Fruit fly (Drosophila melanogaster) whole organism, embryonic: ENCODE results near the gene Rcd-1r.

Source experiments
- Adf1 ChIP-seq: fragments of 200-800 bp; sonication (Bioruptor generic); IDR thresholded peaks from 2 replicates; pipeline ENCODE4 v1.3.6; 2022; ENCODE audit warnings: missing biosample characterization, missing genetic modification characterization
- Atf-2 ChIP-seq: fragments of 200-800 bp; sonication (Bioruptor generic); optimal IDR thresholded peaks from 2 replicates; lab custom pipeline; 2016; ENCODE audit warnings: missing biosample characterization, missing genetic modification characterization
- B-H2 ChIP-seq: fragments of 200-800 bp; sonication (Bioruptor generic); optimal IDR thresholded peaks from 2 replicates; lab custom pipeline; 2018; ENCODE audit warnings: missing biosample characterization, mild to moderate bottlenecking, missing genetic modification characterization
- CG10267 ChIP-seq: fragments of 200-800 bp; sonication (Bioruptor generic); optimal IDR thresholded peaks from 2 replicates; lab custom pipeline; 2018; ENCODE audit warnings: missing biosample characterization, mild to moderate bottlenecking, missing genetic modification characterization, moderate library complexity
- CG10274 ChIP-seq: fragments of 200-800 bp; sonication (Bioruptor generic); optimal IDR thresholded peaks from 3 replicates; lab custom pipeline; 2017; ENCODE audit warnings: missing biosample characterization, mild to moderate bottlenecking, missing genetic modification characterization
- CG10366 ChIP-seq: fragments of 200-800 bp; sonication (Bioruptor generic); IDR thresholded peaks from 2 replicates; pipeline ENCODE4 v1.3.6; 2022; ENCODE audit warnings: missing biosample characterization, missing genetic modification characterization
- CG10959 ChIP-seq: fragments of 200-800 bp; sonication (Bioruptor generic); IDR thresholded peaks from 2 replicates; pipeline ENCODE4 v1.3.6; 2022; ENCODE audit warnings: missing biosample characterization, missing genetic modification characterization
- CG11504 ChIP-seq: fragments of 200-800 bp; sonication (Bioruptor generic); optimal IDR thresholded peaks from 3 replicates; lab custom pipeline; 2019; ENCODE audit warnings: missing biosample characterization, mild to moderate bottlenecking, missing genetic modification characterization, moderate library complexity
- CG11560 ChIP-seq: fragments of 200-800 bp; sonication (Bioruptor generic); IDR thresholded peaks from 3 replicates; pipeline ENCODE4 v1.3.6; 2022; ENCODE audit warnings: missing biosample characterization, missing genetic modification characterization
- CG12071 ChIP-seq: fragments of 200-800 bp; sonication (Bioruptor generic); optimal IDR thresholded peaks from 3 replicates; lab custom pipeline; 2018; ENCODE audit warnings: missing biosample characterization, mild to moderate bottlenecking, missing genetic modification characterization
- CG1233 ChIP-seq: fragments of 200-800 bp; sonication (Bioruptor generic); optimal IDR thresholded peaks from 4 replicates; lab custom pipeline; 2018; ENCODE audit warnings: missing biosample characterization, mild to moderate bottlenecking, missing genetic modification characterization
- CG16813 ChIP-seq: fragments of 200-800 bp; sonication (Bioruptor generic); IDR thresholded peaks from 3 replicates; pipeline ENCODE4 v1.3.6; 2022; ENCODE audit warnings: missing biosample characterization, missing genetic modification characterization; ENCODE audit not compliant: partially characterized antibody
- CG17568 ChIP-seq: fragments of 200-800 bp; sonication (Bioruptor generic); optimal IDR thresholded peaks from 2 replicates; lab custom pipeline; 2018; ENCODE audit warnings: missing biosample characterization, mild to moderate bottlenecking, missing genetic modification characterization, moderate library complexity
- CG18011 ChIP-seq: fragments of 200-800 bp; sonication (Bioruptor generic); optimal IDR thresholded peaks from 2 replicates; lab custom pipeline; 2017; ENCODE audit warnings: missing biosample characterization, missing genetic modification characterization, mild to moderate bottlenecking, moderate library complexity, missing genotype
- CG2875 ChIP-seq: fragments of 200-800 bp; sonication (Bioruptor generic); optimal IDR thresholded peaks from 2 replicates; lab custom pipeline; 2017; ENCODE audit warnings: missing biosample characterization, mild to moderate bottlenecking, missing genetic modification characterization, missing genetic modification reagents
- CG34376 ChIP-seq: fragments of 200-800 bp; sonication (Bioruptor generic); optimal IDR thresholded peaks from 2 replicates; lab custom pipeline; 2018; ENCODE audit warnings: missing biosample characterization, mild to moderate bottlenecking, missing genetic modification characterization
- CG3995 ChIP-seq: fragments of 200-800 bp; sonication (Bioruptor generic); optimal IDR thresholded peaks from 3 replicates; lab custom pipeline; 2016; ENCODE audit warnings: missing biosample characterization, missing genetic modification characterization
- CG6791 ChIP-seq: fragments of 200-800 bp; sonication (Bioruptor generic); IDR thresholded peaks from 3 replicates; pipeline ENCODE4 v1.3.6; 2022; ENCODE audit warnings: missing biosample characterization, missing genetic modification characterization; ENCODE audit not compliant: partially characterized antibody
- CG9932 ChIP-seq: fragments of 200-800 bp; sonication (Bioruptor generic); IDR thresholded peaks from 2 replicates; pipeline ENCODE4 v1.3.6; 2022; ENCODE audit warnings: missing biosample characterization, missing genetic modification characterization
- Dfd ChIP-seq, 2 experiments: fragments of >200 bp; optimal IDR thresholded peaks; 2 replicates each; lab custom pipeline; 2017; ENCODE audit warnings: missing biosample characterization in 2 of 2, missing genetic modification characterization in 2 of 2
- Drgx ChIP-seq: fragments of 200-800 bp; sonication (Bioruptor generic); IDR thresholded peaks from 2 replicates; pipeline ENCODE4 v1.3.6; 2022; ENCODE audit warnings: missing biosample characterization, missing genetic modification characterization
- E2f2 ChIP-seq: fragments of 200-800 bp; sonication (Bioruptor generic); IDR thresholded peaks from 2 replicates; pipeline ENCODE4 v1.3.6; 2022; ENCODE audit warnings: missing biosample characterization, missing genetic modification characterization
- Eip74EF ChIP-seq, 2 experiments: fragments of 200-800 bp in 1 of 2; fragments of >200 bp in 1 of 2; sonication (Bioruptor generic) in 1 of 2; optimal IDR thresholded peaks; 2 replicates each; lab custom pipeline; 2017 to 2019; ENCODE audit warnings: missing biosample characterization in 2 of 2, missing genetic modification characterization in 2 of 2, mild to moderate bottlenecking in 1 of 2, moderate library complexity in 1 of 2
- Fer2 ChIP-seq: fragments of 200-800 bp; sonication (Bioruptor generic); optimal IDR thresholded peaks from 2 replicates; lab custom pipeline; 2018; ENCODE audit warnings: missing biosample characterization, mild to moderate bottlenecking, missing genetic modification characterization, moderate library complexity
- Hand ChIP-seq: fragments of 200-800 bp; sonication (Bioruptor generic); optimal IDR thresholded peaks from 2 replicates; lab custom pipeline; 2017; ENCODE audit warnings: mild to moderate bottlenecking, missing biosample characterization, missing genetic modification reagents, missing genetic modification characterization
- HmgD ChIP-seq: fragments of 200-800 bp; sonication (Bioruptor generic); optimal IDR thresholded peaks from 3 replicates; lab custom pipeline; 2016; ENCODE audit warnings: missing biosample characterization, missing genetic modification characterization
- HmgZ ChIP-seq: fragments of 200-800 bp; sonication (Bioruptor generic); optimal IDR thresholded peaks from 2 replicates; lab custom pipeline; 2018; ENCODE audit warnings: missing biosample characterization, mild to moderate bottlenecking, missing genetic modification characterization
- Hmx ChIP-seq: fragments of 200-800 bp; sonication (Bioruptor generic); optimal IDR thresholded peaks from 2 replicates; lab custom pipeline; 2016; ENCODE audit warnings: missing biosample characterization, missing genetic modification characterization
- Hr51 ChIP-seq, 2 experiments: fragments of 200-800 bp; sonication (Bioruptor generic); optimal IDR thresholded peaks; 2 replicates in 1 of 2; 3 replicates in 1 of 2; lab custom pipeline; 2016 to 2018; ENCODE audit warnings: missing biosample characterization in 2 of 2, missing genetic modification characterization in 2 of 2, mild to moderate bottlenecking in 1 of 2, moderate library complexity in 1 of 2
- Lhr ChIP-seq: fragments of 200-800 bp; sonication (Bioruptor generic); optimal IDR thresholded peaks from 3 replicates; lab custom pipeline; 2017; ENCODE audit warnings: mild to moderate bottlenecking, missing biosample characterization, missing genetic modification reagents, missing genetic modification characterization
- Lim3 ChIP-seq: fragments of 200-800 bp; sonication (Bioruptor generic); IDR thresholded peaks from 2 replicates; pipeline ENCODE4 v1.3.6; 2022; ENCODE audit warnings: missing biosample characterization, missing genetic modification characterization
- MESR4 ChIP-seq: fragments of 200-800 bp; sonication (Bioruptor generic); optimal IDR thresholded peaks from 2 replicates; lab custom pipeline; 2018; ENCODE audit warnings: missing biosample characterization, mild to moderate bottlenecking, missing genetic modification characterization, moderate library complexity
- Pdp1 ChIP-seq, 2 experiments: fragments of 200-800 bp; sonication (Bioruptor generic); optimal IDR thresholded peaks; 3 replicates each; lab custom pipeline; 2016; ENCODE audit warnings: missing biosample characterization in 2 of 2, missing genetic modification characterization in 2 of 2, mild to moderate bottlenecking in 1 of 2, moderate library complexity in 1 of 2
- Sin3A ChIP-seq: fragments of >200 bp; optimal IDR thresholded peaks from 2 replicates; lab custom pipeline; 2018
- Spps ChIP-seq: fragments of 200-800 bp; sonication (Bioruptor generic); optimal IDR thresholded peaks from 2 replicates; lab custom pipeline; 2018; ENCODE audit warnings: missing biosample characterization, mild to moderate bottlenecking, missing genetic modification characterization
- Trl ChIP-seq, 3 experiments: fragments of >200 bp in 2 of 3; fragments of 200-800 bp in 1 of 3; sonication (Bioruptor generic) in 1 of 3; optimal IDR thresholded peaks; 2 replicates in 1 of 3; 3 replicates in 2 of 3; lab custom pipeline; 2016 to 2017; ENCODE audit warnings: missing biosample characterization in 1 of 3, missing genetic modification characterization in 1 of 3
- Vsx1 ChIP-seq: fragments of 200-800 bp; sonication (Bioruptor generic); optimal IDR thresholded peaks from 2 replicates; lab custom pipeline; 2017; ENCODE audit warnings: missing biosample characterization, mild to moderate bottlenecking, missing genetic modification characterization, missing genetic modification reagents
- YL-1 ChIP-seq: fragments of 200-800 bp; sonication (Bioruptor generic); optimal IDR thresholded peaks from 3 replicates; lab custom pipeline; 2017; ENCODE audit warnings: missing biosample characterization, mild to moderate bottlenecking, missing genetic modification characterization
- fd3F ChIP-seq: fragments of 200-800 bp; sonication (Bioruptor generic); optimal IDR thresholded peaks from 2 replicates; lab custom pipeline; 2018; ENCODE audit warnings: missing biosample characterization, mild to moderate bottlenecking, missing genetic modification characterization, moderate library complexity
- jing ChIP-seq: fragments of 200-800 bp; sonication (Bioruptor generic); optimal IDR thresholded peaks from 2 replicates; lab custom pipeline; 2018; ENCODE audit warnings: missing biosample characterization, mild to moderate bottlenecking, missing genetic modification characterization
- luna ChIP-seq: fragments of 200-800 bp; sonication (Bioruptor generic); optimal IDR thresholded peaks from 2 replicates; lab custom pipeline; 2016; ENCODE audit warnings: missing biosample characterization, missing genetic modification characterization
- mam ChIP-seq: fragments of 200-800 bp; sonication (Bioruptor generic); optimal IDR thresholded peaks from 3 replicates; lab custom pipeline; 2016; ENCODE audit warnings: missing biosample characterization, missing genetic modification characterization
- otp ChIP-seq: fragments of 200-800 bp; sonication (Bioruptor generic); IDR thresholded peaks from 3 replicates; pipeline ENCODE4, ENCODE4 v1.3.6; 2022; ENCODE audit warnings: missing biosample characterization, missing genetic modification characterization
- pho ChIP-seq: fragments of 200-800 bp; sonication (Bioruptor generic); optimal IDR thresholded peaks from 2 replicates; lab custom pipeline; 2016; ENCODE audit warnings: missing biosample characterization, missing genetic modification characterization
- salm ChIP-seq: fragments of 200-800 bp; sonication (Bioruptor generic); optimal IDR thresholded peaks from 2 replicates; lab custom pipeline; 2018; ENCODE audit warnings: missing biosample characterization, mild to moderate bottlenecking, missing genetic modification characterization
- tgo ChIP-seq: fragments of 200-800 bp; sonication (Bioruptor generic); IDR thresholded peaks from 3 replicates; pipeline ENCODE4 v1.3.6; 2022; ENCODE audit warnings: missing biosample characterization, missing genetic modification characterization
- tio ChIP-seq: fragments of 200-800 bp; sonication (Bioruptor generic); optimal IDR thresholded peaks from 2 replicates; lab custom pipeline; 2017; ENCODE audit warnings: missing biosample characterization, missing genetic modification characterization, inconsistent platforms
- usp ChIP-seq: fragments of >200 bp; optimal IDR thresholded peaks from 2 replicates; lab custom pipeline; 2017; ENCODE audit warnings: missing biosample characterization, missing genetic modification characterization
- zfh1 ChIP-seq: fragments of 200-800 bp; sonication (Bioruptor generic); IDR thresholded peaks from 3 replicates; pipeline ENCODE4 v1.3.6; 2022; ENCODE audit warnings: missing biosample characterization, missing genetic modification characterization

The Rcd-1r gene

dm6 chr2L:8982584-8983302 is 31.1 kb downstream of the Rcd-1r start (continued):
- TF ChIP-seq CG1233 (GFP tag; lab: Kevin White, UChicago) (no peak), Lim3 (GFP tag; lab: Robert Waterston, UW) (no peak), zfh1 (GFP tag; lab: Robert Waterston, UW) (no peak), Vsx1 (GFP tag; lab: Kevin White, UChicago) (peak; percentile 15), mam (peak; percentile 42), Sin3A (no peak), CG11560 (no peak), CG12071 (GFP tag; lab: Kevin White, UChicago) (no peak), Atf-2 (peak; percentile 17), CG11504 (tag; lab: Kevin White, UChicago) (peak; percentile 78), pho (peak; percentile 14), luna (no peak), jing (no peak), HmgZ (tag; lab: Kevin White, UChicago) (peak; percentile 8), CG18011 (GFP tag; lab: Kevin White, UChicago) (peak; percentile 2), salm (tag; lab: Kevin White, UChicago) (peak; percentile 40), Hmx (no peak), fd3F (GFP tag; lab: Kevin White, UChicago) (peak; percentile 45), Lhr (GFP tag; lab: Kevin White, UChicago) (no peak), CG3995 (GFP tag; lab: Kevin White, UChicago) (no peak), otp (GFP tag; lab: Robert Waterston, UW) (no peak), CG10366 (GFP tag; lab: Robert Waterston, UW) (peak; percentile 45; the same call in 1 of the 2 replicates), CG9932 (GFP tag; lab: Robert Waterston, UW) (no peak), tio (GFP tag; lab: Kevin White, UChicago) (peak; percentile 26), MESR4 (GFP tag; lab: Kevin White, UChicago) (no peak), Pdp1 (GFP tag; optimal IDR thresholded peaks at IDR 0.05; lab: Kevin White, UChicago) (peak; percentile 8 to 23), CG2875 (no peak), Hr51 (GFP tag; optimal IDR thresholded peaks at IDR 0.05; lab: Kevin White, UChicago) (peak in 1 of 2 experiments; percentile 83), Drgx (no peak), HmgD (GFP tag; lab: Kevin White, UChicago) (no peak), tgo (peak; percentile 42; the same call in 1 of the 3 replicates), CG34376 (no peak), Eip74EF (GFP tag; optimal IDR thresholded peaks at IDR 0.05; lab: Kevin White, UChicago) (peak in 1 of 2 experiments; percentile 59), YL-1 (GFP tag; lab: Kevin White, UChicago) (no peak), B-H2 (GFP tag; lab: Kevin White, UChicago) (no peak), Fer2 (tag; lab: Kevin White, UChicago) (no peak), CG6791 (no peak), CG16813 (GFP tag; lab: Robert Waterston, UW) (no peak), CG17568 (GFP tag; lab: Kevin White, UChicago) (no peak), CG10267 (tag; lab: Kevin White, UChicago) (peak; percentile 34), Adf1 (GFP tag; lab: Robert Waterston, UW) (no peak), Spps (tag; lab: Kevin White, UChicago) (no peak), usp (GFP tag; lab: Kevin White, UChicago) (no peak), Trl (optimal IDR thresholded peaks at IDR 0.05; lab: Kevin White, UChicago) (no peak), Trl (GFP tag; optimal IDR thresholded peaks at IDR 0.05; lab: Kevin White, UChicago) (peak; percentile 44), CG10959 (GFP tag; lab: Robert Waterston, UW) (no peak), Dfd (GFP tag; optimal IDR thresholded peaks at IDR 0.05; lab: Kevin White, UChicago) (no peak), E2f2 (peak; percentile 54; the same call in 1 of the 2 replicates), Hand (GFP tag; lab: Kevin White, UChicago) (no peak), CG10274 (GFP tag; lab: Kevin White, UChicago) (no peak)
